Worm (Caenorhabditis elegans): Measurements from ENCODE around the gene C50D2.2.
A peak's percentile ranks its signal among the peaks of the same experiment; 100 is the strongest.

C50D2.2 gene

ce11 chrII:108865-109264, at the start of gene C50D2.2:
TSS of gene C50D2.2 (plus strand) at chrII:109165.
- TF ChIP-seq skn-1 (tag; optimal IDR thresholded peaks at IDR 0.05) = no peak
- TF ChIP-seq F13H6.1 (tag; optimal IDR thresholded peaks at IDR 0.05) = no peak
- TF ChIP-seq ceh-16 (tag; optimal IDR thresholded peaks at IDR 0.05) = no peak
- TF ChIP-seq nhr-77 (tag; optimal IDR thresholded peaks at IDR 0.05) = no peak
- no peak for TF ChIP-seq ztf-4 (tag; optimal IDR thresholded peaks at IDR 0.05)
- no peak for TF ChIP-seq mbf-1 (tag; optimal IDR thresholded peaks at IDR 0.05)
- TF ChIP-seq nhr-11 (tag; optimal IDR thresholded peaks at IDR 0.05) = no peak
- no peak for TF ChIP-seq alr-1 (tag; optimal IDR thresholded peaks at IDR 0.05)
- TF ChIP-seq nhr-12 (tag; optimal IDR thresholded peaks at IDR 0.05) = no peak
- TF ChIP-seq nhr-23 (tag; optimal IDR thresholded peaks at IDR 0.05) = no peak
- no peak for TF ChIP-seq nhr-6 (tag; optimal IDR thresholded peaks at IDR 0.05)

ce11 chrII:60049-60448, 48.9 kb upstream of the C50D2.2 start:
- peak; percentile 11 for TF ChIP-seq nhr-129 (tag; optimal IDR thresholded peaks at IDR 0.05)
- TF ChIP-seq fos-1 (tag; optimal IDR thresholded peaks at IDR 0.05) = peak; percentile 46
- no peak for TF ChIP-seq unc-39 (tag; optimal IDR thresholded peaks at IDR 0.05)
- TF ChIP-seq nhr-21 (tag; optimal IDR thresholded peaks at IDR 0.05) = peak; percentile 29
- TF ChIP-seq nhr-25 (tag; optimal IDR thresholded peaks at IDR 0.05) = peak; percentile 61

ce11 chrII:61013-61412, 48.0 kb upstream of the C50D2.2 start, which contains the start of gene C23H3.2:
TSS of gene C23H3.2 (plus strand) at chrII:61313.
- TF ChIP-seq nhr-12 (tag; optimal IDR thresholded peaks at IDR 0.05) = no peak
- no peak for TF ChIP-seq nhr-23 (tag; optimal IDR thresholded peaks at IDR 0.05)
- TF ChIP-seq mab-5 (tag; optimal IDR thresholded peaks at IDR 0.05) = no peak
- no peak for TF ChIP-seq fos-1 (tag; optimal IDR thresholded peaks at IDR 0.05)
- no peak for TF ChIP-seq skn-1 (tag; optimal IDR thresholded peaks at IDR 0.05)
- TF ChIP-seq aly-2 (tag; optimal IDR thresholded peaks at IDR 0.05) = no peak
- TF ChIP-seq lin-13 (GFP tag; optimal IDR thresholded peaks at IDR 0.05) = no peak
- no peak for TF ChIP-seq zag-1 (tag; optimal IDR thresholded peaks at IDR 0.05)
- TF ChIP-seq Y55F3AM.14 (GFP tag; optimal IDR thresholded peaks at IDR 0.05) = no peak
- no peak for TF ChIP-seq lsy-2 (tag; optimal IDR thresholded peaks at IDR 0.05)
- TF ChIP-seq sma-3 (GFP tag; optimal IDR thresholded peaks at IDR 0.05) = no peak

- TF ChIP-seq unc-62 (GFP tag; optimal IDR thresholded peaks at IDR 0.05) (no peak), ztf-4 (tag; optimal IDR thresholded peaks at IDR 0.05) (no peak), fos-1 (tag; optimal IDR thresholded peaks at IDR 0.05) (peak; percentile 76)
These were observed 43.5 kb upstream of the C50D2.2 start for ce11 chrII:65484-65883.

ce11 chrII:66322-66721, 42.6 kb upstream of the C50D2.2 start:
- peak in 1 of 2 experiments; percentile 29 for TF ChIP-seq mdl-1 (tag; optimal IDR thresholded peaks at IDR 0.05)
- TF ChIP-seq nhr-77 (tag; optimal IDR thresholded peaks at IDR 0.05) = no peak
- no peak for TF ChIP-seq ama-1 (optimal IDR thresholded peaks at IDR 0.05)
- no peak for TF ChIP-seq skn-1 (tag; optimal IDR thresholded peaks at IDR 0.05)
- TF ChIP-seq nhr-12 (tag; optimal IDR thresholded peaks at IDR 0.05) = no peak
- TF ChIP-seq nhr-23 (tag; optimal IDR thresholded peaks at IDR 0.05) = no peak
- TF ChIP-seq dmd-4 (tag; optimal IDR thresholded peaks at IDR 0.05) = no peak
- no peak for TF ChIP-seq lin-11 (tag; optimal IDR thresholded peaks at IDR 0.05)
- peak; percentile 71 for TF ChIP-seq sma-3 (GFP tag; optimal IDR thresholded peaks at IDR 0.05)
- TF ChIP-seq snpc-4 (tag; optimal IDR thresholded peaks at IDR 0.05) = no peak
- TF ChIP-seq egl-27 (tag; optimal IDR thresholded peaks at IDR 0.05) = no peak
- TF ChIP-seq gmeb-1 (tag; optimal IDR thresholded peaks at IDR 0.05) = no peak
- no peak for TF ChIP-seq mab-5 (tag; optimal IDR thresholded peaks at IDR 0.05)
- no peak for TF ChIP-seq ceh-82 (tag; optimal IDR thresholded peaks at IDR 0.05)
- TF ChIP-seq elt-3 (tag; optimal IDR thresholded peaks at IDR 0.05) = no peak
- peak; percentile 29 for TF ChIP-seq C34F6.9 (tag; optimal IDR thresholded peaks at IDR 0.05)
- TF ChIP-seq crh-2 (tag; optimal IDR thresholded peaks at IDR 0.05) = no peak
- no peak for TF ChIP-seq nhr-129 (tag; optimal IDR thresholded peaks at IDR 0.05)
- no peak for TF ChIP-seq elt-1 (tag; optimal IDR thresholded peaks at IDR 0.05)
- TF ChIP-seq fos-1 (tag; optimal IDR thresholded peaks at IDR 0.05) = peak; percentile 78
- no peak for TF ChIP-seq nhr-6 (tag; optimal IDR thresholded peaks at IDR 0.05)
- peak; percentile 41 for TF ChIP-seq F13H6.1 (tag; optimal IDR thresholded peaks at IDR 0.05)
- peak; percentile 95 for TF ChIP-seq peb-1 (tag; optimal IDR thresholded peaks at IDR 0.05)
- peak; percentile 68 for TF ChIP-seq sem-4 (tag; optimal IDR thresholded peaks at IDR 0.05)
- TF ChIP-seq ztf-1 (GFP tag; conservative IDR thresholded peaks at IDR 0.05) = no peak
- TF ChIP-seq ztf-4 (tag; optimal IDR thresholded peaks at IDR 0.05) = no peak
- no peak for TF ChIP-seq lin-13 (GFP tag; optimal IDR thresholded peaks at IDR 0.05)
- TF ChIP-seq ztf-11 (tag; optimal IDR thresholded peaks at IDR 0.05) = no peak
- TF ChIP-seq zag-1 (tag; optimal IDR thresholded peaks at IDR 0.05) = no peak
- no peak for TF ChIP-seq R02D3.7 (tag; optimal IDR thresholded peaks at IDR 0.05)
- peak; percentile 67 for TF ChIP-seq nhr-21 (tag; optimal IDR thresholded peaks at IDR 0.05)
- peak; percentile 23 for TF ChIP-seq Y55F3AM.14 (GFP tag; optimal IDR thresholded peaks at IDR 0.05)
- no peak for TF ChIP-seq aly-2 (tag; optimal IDR thresholded peaks at IDR 0.05)
- no peak for TF ChIP-seq mbf-1 (tag; optimal IDR thresholded peaks at IDR 0.05)
- TF ChIP-seq nhr-11 (tag; optimal IDR thresholded peaks at IDR 0.05) = no peak
- TF ChIP-seq lin-39 (tag; optimal IDR thresholded peaks at IDR 0.05) = no peak
- TF ChIP-seq lsy-2 (tag; optimal IDR thresholded peaks at IDR 0.05) = peak in 1 of 2 experiments; percentile 40
- TF ChIP-seq blmp-1 (tag; optimal IDR thresholded peaks at IDR 0.05; ENCODE audit: insufficient read depth) = peak; percentile 63

Measured in whole organism, L2 larva.